Fruit fly (Drosophila melanogaster): Measurements from ENCODE around the gene CG44532.
A peak's percentile ranks its signal among the peaks of the same experiment; 100 is the strongest.

Gene CG44532

DNA sequence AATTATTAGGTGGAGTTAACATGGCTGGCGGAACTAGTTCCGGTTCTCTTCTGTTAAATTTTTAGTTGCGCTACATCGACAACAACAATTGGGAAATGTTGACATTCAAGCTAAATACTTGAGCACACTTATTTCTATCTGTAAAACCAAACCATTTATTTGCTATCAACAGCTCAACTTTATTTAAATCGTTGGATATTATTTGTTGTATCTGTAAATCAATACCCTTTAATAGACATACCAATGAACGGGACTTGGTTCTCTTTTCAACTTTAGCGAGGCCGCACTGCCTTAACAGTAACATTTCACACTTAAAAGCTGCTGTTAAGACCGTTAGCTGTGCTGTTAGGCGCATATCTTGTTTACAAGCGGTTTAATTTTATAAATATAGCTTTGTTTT is 31.7 kb downstream of the CG44532 start, which contains the start of gene CG12106 (continued):
- TF ChIP-seq CG31224 (GFP tag; IDR thresholded peaks at IDR 0.05) (no peak), MBD-R2 (GFP tag; IDR thresholded peaks at IDR 0.05) (peak; percentile 33; the same call in 1 of the 2 replicates), CG12299 (tag; optimal IDR thresholded peaks at IDR 0.05) (no peak), CG10431 (GFP tag; optimal IDR thresholded peaks at IDR 0.05) (no peak), ems (GFP tag; optimal IDR thresholded peaks at IDR 0.05) (peak; percentile 8), Meics (GFP tag; optimal IDR thresholded peaks at IDR 0.05) (peak; percentile 46), mirr (GFP tag; optimal IDR thresholded peaks at IDR 0.05) (peak; percentile 34), hth (optimal IDR thresholded peaks at IDR 0.05) (no peak), kay (GFP tag; optimal IDR thresholded peaks at IDR 0.05) (no peak), otp (GFP tag; IDR thresholded peaks at IDR 0.05) (no peak), CkIIα-i1 (GFP tag; IDR thresholded peaks at IDR 0.05) (no peak), sob (GFP tag; IDR thresholded peaks at IDR 0.05) (0 out of 2 replicates have a peak, but pooled peaks have one; percentile 13), Dek (tag; optimal IDR thresholded peaks at IDR 0.05) (no peak), repo (GFP tag; optimal IDR thresholded peaks at IDR 0.05) (no peak), lov (optimal IDR thresholded peaks at IDR 0.05) (no peak), lov (GFP tag; IDR thresholded peaks at IDR 0.05) (no peak), klu (GFP tag; IDR thresholded peaks at IDR 0.05) (no peak), Dad (GFP tag; optimal IDR thresholded peaks at IDR 0.05) (no peak), ab (GFP tag; optimal IDR thresholded peaks at IDR 0.05) (no peak), Side (GFP tag; optimal IDR thresholded peaks at IDR 0.05) (no peak), ind (GFP tag; optimal IDR thresholded peaks at IDR 0.05) (peak; percentile 51), Aef1 (GFP tag; IDR thresholded peaks at IDR 0.05) (peak; percentile 59; the same call in 2 of the 3 replicates), CG4707 (GFP tag; optimal IDR thresholded peaks at IDR 0.05) (no peak), exex (tag; optimal IDR thresholded peaks at IDR 0.05) (peak; percentile 28), bcd (GFP tag; optimal IDR thresholded peaks at IDR 0.05) (peak; percentile 20), CG10274 (GFP tag; optimal IDR thresholded peaks at IDR 0.05) (peak; percentile 36), CG12104 (GFP tag; optimal IDR thresholded peaks at IDR 0.05) (no peak), Doc2 (GFP tag; IDR thresholded peaks at IDR 0.05) (no peak), p53 (GFP tag; optimal IDR thresholded peaks at IDR 0.05) (no peak), CG2712 (tag; optimal IDR thresholded peaks at IDR 0.05) (peak; percentile 42), Optix (GFP tag; IDR thresholded peaks at IDR 0.05) (no peak), B-H1 (GFP tag; IDR thresholded peaks at IDR 0.05) (0 out of 3 replicates have a peak, but pooled peaks have one; percentile 20), tin (GFP tag; optimal IDR thresholded peaks at IDR 0.05) (peak; percentile 18), sim (GFP tag; IDR thresholded peaks at IDR 0.05) (no peak), CG17359 (tag; optimal IDR thresholded peaks at IDR 0.05) (peak; percentile 27), Sry-β (GFP tag; optimal IDR thresholded peaks at IDR 0.05) (no peak), YL-1 (GFP tag; optimal IDR thresholded peaks at IDR 0.05) (no peak), CG18619 (GFP tag; optimal IDR thresholded peaks at IDR 0.05) (peak; percentile 33), aop (GFP tag; IDR thresholded peaks at IDR 0.05) (no peak), chinmo (GFP tag; IDR thresholded peaks at IDR 0.05; ENCODE audit: partially characterized antibody) (no peak), GATAe (GFP tag; conservative IDR thresholded peaks at IDR 0.05) (no peak), unc-4 (GFP tag; IDR thresholded peaks at IDR 0.05; ENCODE audit: partially characterized antibody) (no peak), fd3F (GFP tag; optimal IDR thresholded peaks at IDR 0.05) (peak; percentile 22), Ets65A (GFP tag) (peak; percentile 37), E2f2 (GFP tag; IDR thresholded peaks at IDR 0.05) (peak; percentile 35; the same call in 1 of the 2 replicates), Hr3 (GFP tag; optimal IDR thresholded peaks at IDR 0.05) (peak; percentile 4), row (GFP tag; IDR thresholded peaks at IDR 0.05) (peak; percentile 92), CG12942 (GFP tag; optimal IDR thresholded peaks at IDR 0.05) (peak; percentile 34), pb (GFP tag; optimal IDR thresholded peaks at IDR 0.05) (no peak), CG12769 (tag; optimal IDR thresholded peaks at IDR 0.05) (no peak), crol (GFP tag; IDR thresholded peaks at IDR 0.05) (no peak), CG1647 (GFP tag; optimal IDR thresholded peaks at IDR 0.05) (no peak), CG14860 (GFP tag; IDR thresholded peaks at IDR 0.05; ENCODE audit: partially characterized antibody) (no peak)
